Fruit fly (Drosophila melanogaster) whole organism, embryonic: Measurements from ENCODE around the gene BckdhA.
A peak's percentile ranks its signal among the peaks of the same experiment; 100 is the strongest.

Experiments
- Bgb ChIP-seq: fragments of 200-800 bp; sonication (Bioruptor generic); IDR thresholded peaks from 2 replicates; pipeline ENCODE4 v1.3.6; 2022; ENCODE audit warnings: missing biosample characterization, missing genetic modification characterization; ENCODE audit not compliant: partially characterized antibody
- CG17612 ChIP-seq: fragments of 200-800 bp; sonication (Bioruptor generic); IDR thresholded peaks from 2 replicates; pipeline ENCODE4 v1.3.6; 2022; ENCODE audit warnings: missing biosample characterization, missing genetic modification characterization
- CG33213 ChIP-seq: fragments of 200-800 bp; sonication (Bioruptor generic); optimal IDR thresholded peaks from 3 replicates; lab custom pipeline; 2016; ENCODE audit warnings: missing biosample characterization, missing genetic modification characterization
- CG7271 ChIP-seq: fragments of 200-800 bp; sonication (Bioruptor generic); optimal IDR thresholded peaks from 2 replicates; lab custom pipeline; 2018; ENCODE audit warnings: missing biosample characterization, mild to moderate bottlenecking, missing genetic modification characterization, moderate library complexity
- CG7357 ChIP-seq: fragments of 200-800 bp; sonication (Bioruptor generic); IDR thresholded peaks from 3 replicates; pipeline ENCODE4 v1.3.6; 2022; ENCODE audit warnings: missing biosample characterization, missing genetic modification characterization
- CG8765 ChIP-seq: fragments of 200-800 bp; sonication (Bioruptor generic); IDR thresholded peaks from 2 replicates; pipeline ENCODE4 v1.3.6; 2022; ENCODE audit warnings: missing biosample characterization, missing genetic modification characterization
- Dp ChIP-seq: fragments of 200-800 bp; sonication (Bioruptor generic); optimal IDR thresholded peaks from 2 replicates; lab custom pipeline; 2018; ENCODE audit warnings: missing biosample characterization, mild to moderate bottlenecking, missing genetic modification characterization, moderate library complexity
- Hmx ChIP-seq: fragments of 200-800 bp; sonication (Bioruptor generic); optimal IDR thresholded peaks from 2 replicates; lab custom pipeline; 2016; ENCODE audit warnings: missing biosample characterization, missing genetic modification characterization
- Neu2 ChIP-seq: fragments of 200-800 bp; sonication (Bioruptor generic); optimal IDR thresholded peaks from 3 replicates; lab custom pipeline; 2016; ENCODE audit warnings: missing biosample characterization, missing genetic modification characterization, borderline replicate concordance
- Rfx ChIP-seq: fragments of 200-800 bp; sonication (Bioruptor generic); IDR thresholded peaks from 2 replicates; pipeline ENCODE4 v1.3.6; 2022; ENCODE audit warnings: missing biosample characterization, missing genetic modification characterization
- aop ChIP-seq: fragments of 200-800 bp; sonication (Bioruptor generic); IDR thresholded peaks from 2 replicates; pipeline ENCODE4 v1.3.6; 2022; ENCODE audit warnings: missing biosample characterization, missing genetic modification characterization
- ash1 ChIP-seq: fragments of 200-800 bp; sonication (Bioruptor generic); optimal IDR thresholded peaks from 2 replicates; lab custom pipeline; 2018; ENCODE audit warnings: missing biosample characterization, mild to moderate bottlenecking, missing genetic modification characterization
- bcd ChIP-seq: fragments of 200-800 bp; sonication (Bioruptor generic); optimal IDR thresholded peaks from 2 replicates; lab custom pipeline; 2017; ENCODE audit warnings: missing biosample characterization, mild to moderate bottlenecking, missing genetic modification characterization
- bigmax ChIP-seq: fragments of 200-800 bp; sonication (Bioruptor generic); optimal IDR thresholded peaks from 2 replicates; lab custom pipeline; 2018; ENCODE audit warnings: missing biosample characterization, mild to moderate bottlenecking, missing genetic modification characterization
- danr ChIP-seq: fragments of 200-800 bp; sonication (Bioruptor generic); IDR thresholded peaks from 2 replicates; pipeline ENCODE4 v1.3.6; 2022; ENCODE audit warnings: missing biosample characterization, missing genetic modification characterization
- gsb ChIP-seq: fragments of 200-800 bp; sonication (Bioruptor generic); IDR thresholded peaks from 2 replicates; pipeline ENCODE4 v1.3.6; 2022; ENCODE audit warnings: missing biosample characterization, missing genetic modification characterization
- maf-S ChIP-seq: fragments of 200-800 bp; sonication (Bioruptor generic); optimal IDR thresholded peaks from 2 replicates; lab custom pipeline; 2016; ENCODE audit warnings: missing biosample characterization, missing genetic modification characterization
- slp2 ChIP-seq: fragments of 200-800 bp; sonication (Bioruptor generic); optimal IDR thresholded peaks from 2 replicates; lab custom pipeline; 2016; ENCODE audit warnings: missing biosample characterization, missing genetic modification characterization
- zen ChIP-seq: fragments of 200-800 bp; sonication (Bioruptor generic); optimal IDR thresholded peaks from 3 replicates; lab custom pipeline; 2018; ENCODE audit warnings: missing biosample characterization, mild to moderate bottlenecking, missing genetic modification characterization, moderate library complexity

Gene BckdhA

DNA sequence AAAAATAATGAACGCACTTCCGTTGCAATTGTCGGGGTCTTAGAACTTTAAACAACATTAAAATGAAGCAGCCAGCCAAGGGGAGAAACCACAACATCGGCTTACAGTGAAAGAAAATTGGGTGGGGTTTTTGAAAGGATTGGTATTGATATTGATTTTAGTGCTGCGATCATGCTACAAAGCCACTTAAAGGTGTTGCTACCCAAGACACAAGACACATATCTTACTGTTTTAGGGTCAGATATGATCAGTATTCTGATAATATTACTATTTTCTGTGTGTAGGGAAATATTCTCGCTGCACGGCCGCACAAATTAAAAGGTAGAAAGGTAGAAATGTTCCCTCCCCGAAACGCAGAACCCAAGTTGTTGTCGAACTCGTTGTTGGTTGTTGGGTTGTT lies 49.5 kb downstream of the BckdhA start (continued):
- TF ChIP-seq CG8765 (peak; percentile 38; the same call in 1 of the 2 replicates), bcd (no peak), CG7271 (tag; lab: Kevin White, UChicago) (no peak), CG7357 (GFP tag; lab: Robert Waterston, UW) (peak; percentile 20; the same call in 1 of the 3 replicates), Rfx (GFP tag; lab: Robert Waterston, UW) (no peak), maf-S (no peak), Bgb (GFP tag; lab: Robert Waterston, UW) (no peak), CG33213 (GFP tag; lab: Kevin White, UChicago) (peak; percentile 25), CG17612 (no peak), slp2 (GFP tag; lab: Kevin White, UChicago) (peak; percentile 12), ash1 (GFP tag; lab: Kevin White, UChicago) (no peak), Neu2 (GFP tag; lab: Kevin White, UChicago) (peak; percentile 13), gsb (GFP tag; lab: Robert Waterston, UW) (no peak), danr (GFP tag; lab: Robert Waterston, UW) (no peak), Dp (no peak), zen (no peak), bigmax (GFP tag; lab: Kevin White, UChicago) (no peak), Hmx (GFP tag; lab: Kevin White, UChicago) (no peak), aop (GFP tag; lab: Robert Waterston, UW) (no peak)
